Fruit fly (Drosophila melanogaster) whole organism, prepupa: ENCODE measurements around the gene Obp18a.

Experiments
- Blimp-1 ChIP-seq: fragments of 200-800 bp; sonication (Bioruptor generic); optimal IDR thresholded peaks from 3 replicates; lab custom pipeline; 2017; ENCODE audit warnings: missing biosample characterization, missing genetic modification characterization, mild to moderate bottlenecking, moderate library complexity, missing genetic modification reagents
- CG10669 ChIP-seq: fragments of 200-800 bp; sonication (Bioruptor generic); optimal IDR thresholded peaks from 3 replicates; lab custom pipeline; 2018; ENCODE audit warnings: missing biosample characterization, mild to moderate bottlenecking, missing genetic modification characterization, moderate library complexity
- CG11294 ChIP-seq: fragments of 200-800 bp; sonication (Bioruptor generic); IDR thresholded peaks from 2 replicates; pipeline ENCODE4 v1.3.6; 2022; ENCODE audit warnings: missing biosample characterization, missing genetic modification characterization
- CG11762 ChIP-seq: fragments of 200-800 bp; sonication (Bioruptor generic); optimal IDR thresholded peaks from 3 replicates; lab custom pipeline; 2016; ENCODE audit warnings: missing biosample characterization, missing genetic modification characterization; ENCODE audit not compliant: insufficient read depth
- CG11902 ChIP-seq: fragments of 200-800 bp; sonication (Bioruptor generic); optimal IDR thresholded peaks from 3 replicates; lab custom pipeline; 2016; ENCODE audit warnings: missing biosample characterization, missing genetic modification characterization
- CG15336 ChIP-seq: fragments of 200-800 bp; sonication (Bioruptor generic); IDR thresholded peaks from 2 replicates; pipeline ENCODE4 v1.3.6; 2022; ENCODE audit warnings: missing biosample characterization, missing genetic modification characterization
- CG16779 ChIP-seq: fragments of 200-800 bp; sonication (Bioruptor generic); optimal IDR thresholded peaks from 3 replicates; lab custom pipeline; 2017; ENCODE audit warnings: missing biosample characterization, mild to moderate bottlenecking, missing genetic modification characterization
- CG3032 ChIP-seq: fragments of 200-800 bp; optimal IDR thresholded peaks from 2 replicates; lab custom pipeline; 2019; ENCODE audit warnings: missing biosample characterization, mild to moderate bottlenecking, missing genetic modification characterization, moderate library complexity
- CG31627 ChIP-seq: fragments of 200-800 bp; sonication (Bioruptor generic); optimal IDR thresholded peaks from 3 replicates; lab custom pipeline; 2016; ENCODE audit warnings: missing biosample characterization, missing genetic modification characterization
- CG34406 ChIP-seq: fragments of 200-800 bp; sonication (Bioruptor generic); optimal IDR thresholded peaks from 3 replicates; lab custom pipeline; 2016; ENCODE audit warnings: missing biosample characterization, missing genetic modification characterization
- CG3919 ChIP-seq: fragments of 200-800 bp; sonication (Bioruptor generic); optimal IDR thresholded peaks from 3 replicates; lab custom pipeline; 2016; ENCODE audit warnings: missing biosample characterization, missing genetic modification characterization
- CG6276 ChIP-seq: fragments of 200-800 bp; sonication (Bioruptor generic); optimal IDR thresholded peaks from 2 replicates; lab custom pipeline; 2017; ENCODE audit warnings: missing biosample characterization, mild to moderate bottlenecking, missing genetic modification characterization
- CG6792 ChIP-seq: fragments of 200-800 bp; sonication (Bioruptor generic); optimal IDR thresholded peaks from 3 replicates; lab custom pipeline; 2016; ENCODE audit warnings: missing biosample characterization, missing genetic modification characterization
- CG6854 ChIP-seq: fragments of 200-800 bp; sonication (Bioruptor generic); optimal IDR thresholded peaks from 2 replicates; lab custom pipeline; 2017; ENCODE audit warnings: missing biosample characterization, mild to moderate bottlenecking, missing genetic modification characterization
- CG7368 ChIP-seq: fragments of 200-800 bp; sonication (Bioruptor generic); optimal IDR thresholded peaks from 3 replicates; lab custom pipeline; 2016; ENCODE audit warnings: missing biosample characterization, missing genetic modification characterization
- CG8319 ChIP-seq: fragments of 200-800 bp; sonication (Bioruptor generic); optimal IDR thresholded peaks from 3 replicates; lab custom pipeline; 2016; ENCODE audit warnings: missing biosample characterization, missing genetic modification characterization
- CG8632 ChIP-seq: fragments of 200-800 bp; sonication (Bioruptor generic); optimal IDR thresholded peaks from 3 replicates; lab custom pipeline; 2016; ENCODE audit warnings: missing biosample characterization, missing genetic modification characterization
- CG9139 ChIP-seq: fragments of 200-800 bp; sonication (Bioruptor generic); optimal IDR thresholded peaks from 3 replicates; lab custom pipeline; 2017; ENCODE audit warnings: missing biosample characterization, mild to moderate bottlenecking, missing genetic modification characterization
- Eip75B ChIP-seq: fragments of 200-800 bp; sonication (Bioruptor generic); optimal IDR thresholded peaks from 3 replicates; lab custom pipeline; 2016; ENCODE audit warnings: missing biosample characterization, missing genetic modification characterization
- Eip78C ChIP-seq: fragments of 200-800 bp; sonication (Bioruptor generic); peaks from one replicate; lab custom pipeline; 2016; ENCODE audit warnings: missing biosample characterization, missing genetic modification characterization
- Eip93F ChIP-seq: fragments of 200-800 bp; sonication (Bioruptor generic); optimal IDR thresholded peaks from 2 replicates; lab custom pipeline; 2016; ENCODE audit warnings: missing biosample characterization, mild to moderate bottlenecking, missing genetic modification characterization
- Ets21C ChIP-seq: fragments of 200-800 bp; sonication (Bioruptor generic); optimal IDR thresholded peaks from 3 replicates; lab custom pipeline; 2016; ENCODE audit warnings: missing biosample characterization, missing genetic modification characterization
- Ets96B ChIP-seq: fragments of 200-800 bp; optimal IDR thresholded peaks from 2 replicates; lab custom pipeline; 2019; ENCODE audit warnings: missing biosample characterization, mild to moderate bottlenecking, missing genetic modification characterization, moderate library complexity
- Gug ChIP-seq: fragments of 200-800 bp; sonication (Bioruptor generic); IDR thresholded peaks from 2 replicates; pipeline ENCODE4 v1.3.6; 2022; ENCODE audit warnings: missing biosample characterization, missing genetic modification characterization
- Hr38 ChIP-seq: sonication (Bioruptor generic); optimal IDR thresholded peaks from 2 replicates; lab custom pipeline; 2016; ENCODE audit warnings: missing biosample characterization, missing genetic modification characterization
- Hr39 ChIP-seq: fragments of 200-800 bp; sonication (Bioruptor generic); optimal IDR thresholded peaks from 2 replicates; lab custom pipeline; 2016; ENCODE audit warnings: missing biosample characterization, missing genetic modification characterization
- Hr4 ChIP-seq: fragments of 200-800 bp; sonication (Bioruptor generic); optimal IDR thresholded peaks from 3 replicates; lab custom pipeline; 2016; ENCODE audit warnings: missing biosample characterization, missing genetic modification characterization
- Lpt ChIP-seq: fragments of 200-800 bp; sonication (Bioruptor generic); optimal IDR thresholded peaks from 3 replicates; lab custom pipeline; 2016; ENCODE audit warnings: missing biosample characterization, missing genetic modification characterization
- OdsH ChIP-seq: fragments of 200-800 bp; sonication (Bioruptor generic); optimal IDR thresholded peaks from 3 replicates; lab custom pipeline; 2016; ENCODE audit warnings: missing biosample characterization, missing genetic modification characterization
- Sox102F ChIP-seq: fragments of 200-800 bp; sonication (Bioruptor generic); optimal IDR thresholded peaks from 2 replicates; lab custom pipeline; 2016; ENCODE audit warnings: missing biosample characterization, mild to moderate bottlenecking, missing genetic modification characterization
- achi ChIP-seq: fragments of 200-800 bp; sonication (Bioruptor generic); optimal IDR thresholded peaks from 3 replicates; lab custom pipeline; 2016; ENCODE audit warnings: missing biosample characterization, missing genetic modification characterization
- acj6 ChIP-seq: fragments of 200-800 bp; sonication (Bioruptor generic); optimal IDR thresholded peaks from 3 replicates; lab custom pipeline; 2016; ENCODE audit warnings: missing biosample characterization, missing genetic modification characterization
- cyc ChIP-seq: fragments of 200-800 bp; sonication (Bioruptor generic); optimal IDR thresholded peaks from 3 replicates; lab custom pipeline; 2016; ENCODE audit warnings: missing biosample characterization, missing genetic modification characterization
- dac ChIP-seq: fragments of 200-800 bp; sonication (Bioruptor generic); optimal IDR thresholded peaks from 2 replicates; lab custom pipeline; 2017; ENCODE audit warnings: missing biosample characterization, mild to moderate bottlenecking, missing genetic modification characterization
- dsx ChIP-seq: fragments of 200-800 bp; optimal IDR thresholded peaks from 3 replicates; lab custom pipeline; 2019; ENCODE audit warnings: missing biosample characterization, mild to moderate bottlenecking, missing genetic modification characterization, moderate library complexity; ENCODE audit not compliant: poor library complexity, severe bottlenecking
- eg ChIP-seq: fragments of 200-800 bp; sonication (Bioruptor generic); IDR thresholded peaks from 3 replicates; pipeline ENCODE4 v1.3.6; 2022; ENCODE audit warnings: missing biosample characterization, missing genetic modification characterization
- esn ChIP-seq: fragments of 200-800 bp; sonication (Bioruptor generic); optimal IDR thresholded peaks from 2 replicates; lab custom pipeline; 2016; ENCODE audit warnings: missing biosample characterization, mild to moderate bottlenecking, missing genetic modification characterization, moderate library complexity
- fd59A ChIP-seq: fragments of 200-800 bp; sonication (Bioruptor generic); optimal IDR thresholded peaks from 2 replicates; lab custom pipeline; 2017; ENCODE audit warnings: missing biosample characterization, mild to moderate bottlenecking, missing genetic modification characterization, missing genetic modification reagents
- fkh ChIP-seq: fragments of 200-800 bp; sonication (Bioruptor generic); optimal IDR thresholded peaks from 3 replicates; lab custom pipeline; 2017; ENCODE audit warnings: missing biosample characterization, mild to moderate bottlenecking, missing genetic modification characterization, moderate library complexity
- net ChIP-seq: fragments of 200-800 bp; sonication (Bioruptor generic); optimal IDR thresholded peaks from 3 replicates; lab custom pipeline; 2016; ENCODE audit warnings: missing biosample characterization, missing genetic modification characterization
- pdm3 ChIP-seq: fragments of 200-800 bp; sonication (Bioruptor generic); optimal IDR thresholded peaks from 3 replicates; lab custom pipeline; 2016; ENCODE audit warnings: missing biosample characterization, missing genetic modification characterization
- salr ChIP-seq, 2 experiments: fragments of 200-800 bp; sonication (Bioruptor generic); optimal IDR thresholded peaks; 3 replicates each; lab custom pipeline; 2016 to 2018; ENCODE audit warnings: missing biosample characterization in 2 of 2, missing genetic modification characterization in 2 of 2, mild to moderate bottlenecking in 1 of 2
- spab ChIP-seq: fragments of 200-800 bp; sonication (Bioruptor generic); optimal IDR thresholded peaks from 2 replicates; lab custom pipeline; 2017; ENCODE audit warnings: missing biosample characterization, mild to moderate bottlenecking, missing genetic modification characterization, missing genetic modification reagents
- ss ChIP-seq, 2 experiments: fragments of 200-800 bp; sonication (Bioruptor generic); optimal IDR thresholded peaks; 2 replicates in 1 of 2; 3 replicates in 1 of 2; lab custom pipeline; 2017 to 2018; ENCODE audit warnings: mild to moderate bottlenecking in 2 of 2, missing biosample characterization in 2 of 2, missing genetic modification characterization in 2 of 2, moderate library complexity in 1 of 2
- svp ChIP-seq: fragments of 200-800 bp; sonication (Bioruptor generic); peaks from one replicate; lab custom pipeline; 2016; ENCODE audit warnings: missing biosample characterization, missing genetic modification characterization
- topi ChIP-seq: fragments of 200-800 bp; sonication (Bioruptor generic); optimal IDR thresholded peaks from 3 replicates; lab custom pipeline; 2016; ENCODE audit warnings: missing biosample characterization, missing genetic modification characterization

Obp18a gene

DNA sequence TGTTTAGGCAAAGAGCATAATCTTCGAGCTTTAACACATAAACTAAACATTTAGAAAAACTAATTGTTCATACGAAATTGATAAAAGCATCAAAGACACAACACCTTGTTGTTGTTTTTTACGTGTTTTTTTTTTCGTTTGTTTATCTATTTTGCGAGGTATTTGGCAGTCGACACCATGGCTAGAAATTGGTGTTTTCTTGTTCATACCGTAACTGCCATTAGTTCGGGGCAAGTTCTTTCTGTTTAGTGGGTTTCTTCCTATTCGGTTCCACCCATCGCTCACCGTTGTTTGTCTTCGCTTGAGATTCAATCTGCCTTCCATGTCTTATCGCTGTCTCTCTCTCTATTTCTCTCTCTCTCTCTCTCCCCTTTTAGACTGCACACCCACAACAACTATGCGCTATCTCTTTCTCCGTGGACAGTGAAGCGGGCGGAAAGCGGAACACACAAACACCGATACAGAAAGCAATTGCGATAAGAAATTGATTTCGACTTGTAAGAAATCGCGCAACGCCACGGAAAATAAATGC lies 10.8 kb upstream of the Obp18a start (continued):
- no peak for TF ChIP-seq CG6854
- TF ChIP-seq Gug (GFP tag; lab: Robert Waterston, UW) = no peak
- TF ChIP-seq Ets96B (tag; lab: Kevin White, UChicago) = no peak
- TF ChIP-seq ss (GFP tag; optimal IDR thresholded peaks at IDR 0.05; lab: Kevin White, UChicago) = peak in 1 of 2 experiments; percentile 6
- no peak for TF ChIP-seq CG10669
- no peak for TF ChIP-seq CG3032
- peak; percentile 35 for TF ChIP-seq net
- TF ChIP-seq OdsH (GFP tag; lab: Kevin White, UChicago) = peak; percentile 54
- TF ChIP-seq Hr38 = no peak
- peak; percentile 24 for TF ChIP-seq CG6276
- peak; percentile 91 for TF ChIP-seq Eip78C (GFP tag; lab: Kevin White, UChicago)
- peak; percentile 46 for TF ChIP-seq CG15336 (GFP tag; lab: Robert Waterston, UW)
- no peak for TF ChIP-seq Ets21C (GFP tag; lab: Kevin White, UChicago)
- TF ChIP-seq salr (GFP tag; optimal IDR thresholded peaks at IDR 0.05; lab: Kevin White, UChicago) = peak in 1 of 2 experiments; percentile 40
- TF ChIP-seq CG31627 = peak; percentile 20
- no peak for TF ChIP-seq spab (GFP tag; lab: Kevin White, UChicago)
- no peak for TF ChIP-seq CG6792 (GFP tag; lab: Kevin White, UChicago)
- TF ChIP-seq fkh (GFP tag; lab: Kevin White, UChicago) = peak; percentile 68
- no peak for TF ChIP-seq CG34406
- peak; percentile 15 for TF ChIP-seq CG11762 (GFP tag; lab: Kevin White, UChicago)
- TF ChIP-seq CG7368 (GFP tag; lab: Kevin White, UChicago) = no peak
- peak; percentile 23 for TF ChIP-seq achi
- TF ChIP-seq svp (GFP tag; lab: Kevin White, UChicago) = peak; percentile 83
- no peak for TF ChIP-seq CG11294
- TF ChIP-seq Blimp-1 (GFP tag; lab: Kevin White, UChicago) = no peak
- TF ChIP-seq CG8319 (GFP tag; lab: Kevin White, UChicago) = no peak
- TF ChIP-seq Eip93F (GFP tag; lab: Kevin White, UChicago) = no peak

DNA sequence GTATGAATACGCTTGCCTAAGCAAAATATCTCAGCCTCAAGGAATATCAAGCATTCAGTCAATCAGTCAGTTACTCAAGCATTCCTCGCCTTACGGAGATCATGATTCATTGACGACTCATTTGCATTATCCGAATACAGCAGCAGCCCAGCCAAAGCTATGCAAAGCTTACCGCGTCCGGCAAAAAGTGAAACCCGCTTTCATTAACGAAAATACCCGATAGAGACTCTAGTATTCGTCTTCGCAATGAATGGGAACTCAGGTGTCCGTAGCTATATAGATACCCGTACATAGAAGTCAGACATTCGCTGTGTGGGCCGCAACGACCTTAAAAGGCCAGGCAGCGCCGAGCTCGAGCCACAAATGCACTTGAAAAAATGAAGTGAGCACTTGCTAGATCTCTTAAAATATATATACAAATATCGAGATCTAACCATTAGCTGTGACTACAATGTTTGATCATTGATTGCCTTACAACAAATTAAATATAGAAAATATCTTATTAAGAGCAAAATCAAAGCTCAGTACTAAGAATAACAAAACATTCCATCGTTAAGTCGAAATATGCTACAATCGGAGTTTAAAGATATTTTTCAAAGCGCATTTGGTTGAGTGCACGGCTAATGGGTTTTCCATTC lies 9.2 kb upstream of the Obp18a start:
- TF ChIP-seq CG34406 (peak; percentile 62), Sox102F (peak; percentile 27), CG6276 (peak; percentile 62), CG7368 (GFP tag; lab: Kevin White, UChicago) (peak; percentile 16), achi (peak; percentile 67), cyc (GFP tag; lab: Kevin White, UChicago) (no peak), CG11902 (peak; percentile 4), acj6 (GFP tag; lab: Kevin White, UChicago) (peak; percentile 69), CG10669 (peak; percentile 58), ss (GFP tag; optimal IDR thresholded peaks at IDR 0.05; lab: Kevin White, UChicago) (peak; percentile 47 to 50), CG9139 (GFP tag; lab: Kevin White, UChicago) (no peak), CG3032 (peak; percentile 65), CG8319 (GFP tag; lab: Kevin White, UChicago) (no peak), OdsH (GFP tag; lab: Kevin White, UChicago) (peak; percentile 66), Gug (GFP tag; lab: Robert Waterston, UW) (peak; percentile 22; the same call in 1 of the 2 replicates), net (peak; percentile 60), Hr4 (peak; percentile 73), Ets21C (GFP tag; lab: Kevin White, UChicago) (no peak), fd59A (peak; percentile 57), CG3919 (GFP tag; lab: Kevin White, UChicago) (peak; percentile 67), pdm3 (GFP tag; lab: Kevin White, UChicago) (peak; percentile 66), Eip93F (GFP tag; lab: Kevin White, UChicago) (no peak), CG8632 (GFP tag; lab: Kevin White, UChicago) (peak; percentile 50), fkh (GFP tag; lab: Kevin White, UChicago) (no peak), topi (GFP tag; lab: Kevin White, UChicago) (peak; percentile 40), CG16779 (tag; lab: Kevin White, UChicago) (peak; percentile 10), spab (GFP tag; lab: Kevin White, UChicago) (peak; percentile 50), dsx (GFP tag; lab: Kevin White, UChicago) (peak; percentile 47), salr (GFP tag; optimal IDR thresholded peaks at IDR 0.05; lab: Kevin White, UChicago) (peak; percentile 24 to 66), CG15336 (GFP tag; lab: Robert Waterston, UW) (peak; percentile 72), esn (GFP tag; lab: Kevin White, UChicago) (peak; percentile 38), Hr39 (GFP tag; lab: Kevin White, UChicago) (peak; percentile 18), eg (GFP tag; lab: Robert Waterston, UW) (peak; percentile 29; the same call in 1 of the 3 replicates), Lpt (GFP tag; lab: Kevin White, UChicago) (peak; percentile 54), dac (GFP tag; lab: Kevin White, UChicago) (peak; percentile 65), Eip75B (GFP tag; lab: Kevin White, UChicago) (peak; percentile 62), Hr38 (no peak)
